Worm (Caenorhabditis elegans): ENCODE results near the gene cal-5.

DNA sequence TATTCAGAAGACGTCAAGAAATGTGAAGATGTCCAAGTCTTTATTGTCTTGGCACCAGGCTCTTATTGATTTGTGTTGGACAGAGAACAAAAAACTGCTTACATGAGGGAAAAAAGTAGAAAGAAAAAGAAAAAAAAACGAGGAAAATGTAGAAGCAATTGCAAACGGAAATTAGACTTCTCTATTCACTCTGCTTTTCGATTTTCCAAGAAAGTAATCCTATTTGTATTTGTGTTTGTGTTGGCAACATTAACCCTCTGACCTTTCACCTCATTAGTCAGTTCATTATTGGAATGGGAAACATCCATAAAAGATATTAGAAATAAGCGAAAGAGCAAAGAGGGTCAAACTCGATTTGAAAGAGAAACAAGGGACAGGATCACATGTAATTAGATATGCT lies 46.0 kb downstream of the cal-5 start:
- TF ChIP-seq tab-1 (GFP tag; IDR thresholded peaks at IDR 0.05) (no peak), ztf-23 (GFP tag; IDR thresholded peaks at IDR 0.05) (no peak), T22C8.4 (GFP tag; IDR thresholded peaks at IDR 0.05) (no peak)
